Fruit fly (Drosophila melanogaster): ENCODE data around the gene CG46426.
A peak's percentile ranks its signal among the peaks of the same experiment; 100 is the strongest.

The CG46426 gene

DNA sequence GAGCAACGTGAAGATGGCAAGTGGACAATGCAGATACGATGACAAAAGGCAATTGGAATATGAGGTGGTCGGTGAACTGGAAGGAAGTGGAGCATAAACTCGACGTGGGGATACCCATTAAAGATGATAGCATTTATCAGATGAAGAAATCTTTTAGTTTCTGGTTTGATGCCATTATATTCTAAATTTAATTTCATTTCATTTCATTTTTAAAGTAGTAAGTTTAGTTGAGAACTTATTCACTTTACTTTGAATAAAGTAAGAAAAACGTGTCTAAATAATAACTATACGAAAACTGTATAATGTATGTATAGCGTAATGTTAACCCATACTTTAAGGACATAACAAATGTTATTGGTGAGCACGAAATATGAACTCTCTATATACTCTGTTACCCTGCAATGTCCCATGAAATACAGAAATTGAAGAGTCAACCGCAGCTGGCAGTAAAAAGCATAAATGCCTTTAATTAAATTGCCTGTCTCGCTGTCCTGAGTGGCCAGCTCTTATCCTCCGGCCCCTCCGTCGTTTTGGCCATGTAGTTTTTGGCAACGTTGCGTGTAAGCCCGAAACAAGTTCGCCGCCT is 28.3 kb downstream of the CG46426 start (continued):
- peak; percentile 52 for TF ChIP-seq woc (GFP tag; optimal IDR thresholded peaks at IDR 0.05)
- peak; percentile 15 for TF ChIP-seq br (GFP tag; optimal IDR thresholded peaks at IDR 0.05)
- no peak for TF ChIP-seq sv (GFP tag; optimal IDR thresholded peaks at IDR 0.05)
- peak in 1 of 2 experiments; percentile 36 for TF ChIP-seq foxo (GFP tag; optimal IDR thresholded peaks at IDR 0.05)

DNA sequence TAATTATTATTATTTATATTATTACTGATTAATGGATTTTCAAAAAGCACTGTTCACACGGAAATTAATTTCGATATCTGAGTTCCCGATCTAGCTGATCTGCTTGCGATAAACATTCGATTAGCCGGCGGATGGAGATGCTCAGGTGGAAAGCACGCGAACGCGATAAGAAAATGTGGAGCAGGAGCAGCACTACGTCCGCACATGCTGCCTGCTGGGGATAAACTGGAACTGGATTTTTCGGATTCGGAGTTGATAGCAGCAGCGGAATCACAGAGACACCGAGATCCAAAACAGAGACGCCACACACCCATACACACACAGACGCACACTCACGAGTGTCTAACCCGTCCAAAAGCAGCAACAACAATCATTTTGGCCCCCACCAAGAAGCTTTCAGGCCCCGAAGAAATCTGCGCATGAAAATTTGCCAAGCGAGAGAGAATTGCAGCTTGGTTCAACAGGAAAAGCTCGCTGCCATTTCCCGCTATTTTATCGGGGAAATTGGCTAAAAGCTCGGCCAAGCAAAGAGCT is 31.7 kb downstream of the CG46426 start:
- TF ChIP-seq HLH106 (tag; optimal IDR thresholded peaks at IDR 0.05) = no peak
- TF ChIP-seq psq (GFP tag; optimal IDR thresholded peaks at IDR 0.05) = no peak
- no peak for TF ChIP-seq lola (GFP tag; optimal IDR thresholded peaks at IDR 0.05)
- no peak for TF ChIP-seq rgr (GFP tag; optimal IDR thresholded peaks at IDR 0.05)
- no peak for TF ChIP-seq dsf (GFP tag; optimal IDR thresholded peaks at IDR 0.05; ENCODE audit: borderline replicate concordance)
- no peak for TF ChIP-seq woc (GFP tag; optimal IDR thresholded peaks at IDR 0.05)
- TF ChIP-seq foxo (GFP tag; optimal IDR thresholded peaks at IDR 0.05) = no peak
- no peak for TF ChIP-seq GATAd (GFP tag; optimal IDR thresholded peaks at IDR 0.05)

dm6 chr2L:11874890-11875289 is 32.3 kb downstream of the CG46426 start:
- no peak for TF ChIP-seq fru (GFP tag; optimal IDR thresholded peaks at IDR 0.05)
- TF ChIP-seq h (GFP tag; optimal IDR thresholded peaks at IDR 0.05) = no peak
- no peak for TF ChIP-seq Hnf4 (GFP tag; optimal IDR thresholded peaks at IDR 0.05)
- no peak for TF ChIP-seq CG9705 (GFP tag; optimal IDR thresholded peaks at IDR 0.05)
- no peak for TF ChIP-seq CG32264 (GFP tag; optimal IDR thresholded peaks at IDR 0.05)
- TF ChIP-seq dsf (GFP tag; optimal IDR thresholded peaks at IDR 0.05; ENCODE audit: borderline replicate concordance) = no peak
- no peak for TF ChIP-seq Sp1 (GFP tag; optimal IDR thresholded peaks at IDR 0.05)
- TF ChIP-seq br (GFP tag; optimal IDR thresholded peaks at IDR 0.05) = no peak
- no peak for TF ChIP-seq woc (GFP tag; optimal IDR thresholded peaks at IDR 0.05)
- no peak for TF ChIP-seq sage (GFP tag; optimal IDR thresholded peaks at IDR 0.05)
- TF ChIP-seq Vsx2 (GFP tag; optimal IDR thresholded peaks at IDR 0.05; ENCODE audit: partially characterized antibody) = no peak
- TF ChIP-seq Dif (GFP tag; optimal IDR thresholded peaks at IDR 0.05; ENCODE audit: partially characterized antibody) = no peak
- TF ChIP-seq dmrt93B (GFP tag; optimal IDR thresholded peaks at IDR 0.05) = no peak

- TF ChIP-seq HLH106 (tag; optimal IDR thresholded peaks at IDR 0.05) (no peak), Myc (optimal IDR thresholded peaks at IDR 0.05) (no peak), ey (GFP tag; optimal IDR thresholded peaks at IDR 0.05) (no peak), dmrt93B (GFP tag; optimal IDR thresholded peaks at IDR 0.05) (no peak), Rel (GFP tag; optimal IDR thresholded peaks at IDR 0.05) (no peak), Rel (tag; optimal IDR thresholded peaks at IDR 0.05) (no peak), tai (GFP tag; optimal IDR thresholded peaks at IDR 0.05) (no peak), Vsx2 (GFP tag; optimal IDR thresholded peaks at IDR 0.05; ENCODE audit: partially characterized antibody) (no peak), jim (GFP tag; optimal IDR thresholded peaks at IDR 0.05) (no peak), CG9705 (GFP tag; optimal IDR thresholded peaks at IDR 0.05) (no peak), N (GFP tag; optimal IDR thresholded peaks at IDR 0.05) (no peak), Hr78 (GFP tag; optimal IDR thresholded peaks at IDR 0.05) (no peak), Dfd (GFP tag; optimal IDR thresholded peaks at IDR 0.05) (no peak), lola (GFP tag; optimal IDR thresholded peaks at IDR 0.05) (no peak), Hr83 (GFP tag; optimal IDR thresholded peaks at IDR 0.05; ENCODE audit: poor library complexity, severe bottlenecking) (no peak), Hnf4 (GFP tag; optimal IDR thresholded peaks at IDR 0.05) (no peak), psq (GFP tag; optimal IDR thresholded peaks at IDR 0.05) (no peak), fru (GFP tag; optimal IDR thresholded peaks at IDR 0.05) (no peak), OdsH (GFP tag; optimal IDR thresholded peaks at IDR 0.05) (no peak), h (GFP tag; optimal IDR thresholded peaks at IDR 0.05) (no peak), pan (optimal IDR thresholded peaks at IDR 0.05) (no peak)
Observed at dm6 chr2L:11878812-11879328, 36.2 kb downstream of the CG46426 start.

Data from whole organism, wandering third instar larva.